Worm (Caenorhabditis elegans) whole organism, L1 larva: Measurements from ENCODE around the gene C14F11.7.

Experiments
- alr-1 ChIP-seq: fragments of 200-800 bp; sonication (Bioruptor generic); optimal IDR thresholded peaks from 2 replicates; lab custom pipeline; 2018; ENCODE audit warnings: borderline replicate concordance, mild to moderate bottlenecking, missing genetic modification characterization, missing compliant biosample characterization
- aly-2 ChIP-seq: fragments of 150-350 bp; optimal IDR thresholded peaks from 2 replicates; lab custom pipeline; 2014; ENCODE audit warnings: missing biosample characterization, missing genetic modification characterization
- irx-1 ChIP-seq: sonication (generic microtip); optimal IDR thresholded peaks from 2 replicates; lab custom pipeline; 2016; ENCODE audit warnings: missing genetic modification characterization, missing compliant biosample characterization

DNA sequence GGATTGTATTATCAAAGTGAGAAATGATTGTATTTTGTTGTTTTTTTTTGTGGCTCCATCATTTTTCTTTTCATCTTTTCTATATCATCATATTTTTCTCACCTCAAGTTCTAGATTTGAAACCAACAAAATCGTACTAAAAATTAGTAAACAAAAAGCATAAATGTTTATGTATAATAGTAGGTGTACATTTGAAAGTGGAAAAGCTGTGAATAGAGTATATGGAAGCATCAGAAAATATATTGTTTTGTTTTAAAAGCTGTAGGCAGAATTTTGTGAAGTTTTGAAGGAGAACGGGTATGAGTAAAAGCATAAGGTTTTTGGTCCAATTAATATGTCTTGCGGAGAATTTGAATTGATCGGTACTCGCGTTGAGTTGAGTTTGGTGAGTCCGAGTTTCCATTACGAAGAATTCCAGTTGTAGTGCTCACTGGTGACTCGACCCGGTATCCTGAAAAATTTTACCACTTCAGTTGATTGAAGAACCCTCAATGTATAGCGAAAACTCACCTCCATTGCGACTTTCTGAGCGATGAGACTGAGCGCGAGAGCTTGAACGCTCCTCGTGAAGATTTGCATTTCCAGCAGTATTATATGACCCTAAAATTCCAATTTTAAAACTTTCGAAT is 24.7 kb upstream of the C14F11.7 start, which contains the start of gene C14F11.4:
- TF ChIP-seq aly-2 (no peak), irx-1 (tag; lab: Kevin White, UChicago) (no peak), alr-1 (tag; lab: Kevin White, UChicago) (no peak)
